Worm (Caenorhabditis elegans) whole organism, L4/young adult: ENCODE measurements around the gene hsd-2.

Source experiments
- W03F9.2 ChIP-seq: fragments of 150-350 bp; optimal IDR thresholded peaks from 2 replicates; lab custom pipeline; 2014; ENCODE audit warnings: missing biosample characterization, missing genetic modification characterization
- dao-5 ChIP-seq: sonication (generic microtip); optimal IDR thresholded peaks from 2 replicates; lab custom pipeline; 2016; ENCODE audit warnings: missing genotype, missing genetic modification characterization, moderate library complexity, missing compliant biosample characterization
- him-1 ChIP-seq: sonication (generic microtip); optimal IDR thresholded peaks from 2 replicates; lab custom pipeline; 2016; ENCODE audit warnings: missing genotype, missing genetic modification reagents, missing genetic modification characterization, missing compliant biosample characterization

Gene hsd-2

DNA sequence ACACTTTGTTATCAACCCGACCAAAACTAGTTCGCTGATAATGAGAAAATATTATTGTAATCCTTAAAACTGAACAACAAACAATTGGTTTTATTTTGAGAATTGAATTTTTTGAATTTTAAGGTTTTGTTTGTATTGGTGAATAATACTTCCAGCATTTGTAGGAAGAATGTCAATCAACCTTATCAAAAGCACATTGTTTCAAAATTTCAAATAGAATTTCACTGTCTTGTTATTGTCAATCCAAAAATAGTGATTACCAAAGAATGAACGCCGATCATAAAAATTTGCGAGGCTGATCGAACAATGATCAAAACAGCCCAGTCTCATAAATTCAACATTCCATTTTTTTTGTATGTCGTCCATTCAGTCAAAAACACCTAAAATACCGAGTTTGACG, 30.6 kb upstream of the hsd-2 start:
- TF ChIP-seq him-1 (tag; lab: Kevin White, UChicago) (no peak), dao-5 (tag; lab: Kevin White, UChicago) (no peak), W03F9.2 (no peak)

DNA sequence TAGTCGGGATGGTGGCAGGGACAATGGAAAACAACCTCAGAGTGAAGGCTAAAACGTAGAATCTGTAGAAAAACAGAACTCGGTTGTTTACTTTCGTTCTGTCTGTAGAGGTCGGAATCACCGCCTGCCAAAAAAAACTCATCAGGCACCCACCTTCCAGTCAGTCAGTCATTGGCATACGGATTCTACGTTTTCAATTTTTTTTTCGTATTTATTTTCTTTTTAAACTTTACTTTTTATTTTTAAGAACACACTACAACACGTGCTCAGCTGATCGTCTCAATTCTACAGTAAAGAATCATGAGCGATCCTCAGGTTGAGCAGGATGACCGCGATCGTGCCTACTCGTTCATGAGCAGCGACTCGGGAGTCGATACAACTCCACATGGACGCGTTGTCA, 28.5 kb upstream of the hsd-2 start, which contains the start of gene lfi-1:
Gene lfi-1 (plus strand): TSS at position 301 of the 400 bp plus-strand sequence.
- no peak for TF ChIP-seq him-1 (tag; lab: Kevin White, UChicago)
- no peak for TF ChIP-seq W03F9.2
- no peak for TF ChIP-seq dao-5 (tag; lab: Kevin White, UChicago)

DNA sequence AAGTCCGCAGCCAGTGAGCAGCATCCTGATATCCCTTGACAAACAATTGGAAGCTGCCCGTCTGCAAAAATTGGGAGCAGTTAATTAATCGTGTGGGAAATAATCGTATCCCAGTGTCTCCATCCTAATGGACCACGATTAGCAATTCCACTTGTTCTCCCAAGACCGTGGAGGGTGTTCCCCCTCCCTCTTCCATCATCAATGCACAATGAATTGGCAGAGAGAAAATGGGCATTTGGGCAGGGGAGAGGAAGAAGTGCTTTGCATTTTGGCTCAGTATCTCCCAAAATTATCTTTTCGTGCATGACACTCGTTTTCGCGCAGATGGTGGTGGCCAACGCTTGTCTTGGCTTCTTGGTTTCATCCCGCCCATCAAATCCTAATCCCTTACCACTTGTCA, 26.9 kb upstream of the hsd-2 start:
- TF ChIP-seq W03F9.2 (no peak), him-1 (tag; lab: Kevin White, UChicago) (no peak), dao-5 (tag; lab: Kevin White, UChicago) (no peak)

DNA sequence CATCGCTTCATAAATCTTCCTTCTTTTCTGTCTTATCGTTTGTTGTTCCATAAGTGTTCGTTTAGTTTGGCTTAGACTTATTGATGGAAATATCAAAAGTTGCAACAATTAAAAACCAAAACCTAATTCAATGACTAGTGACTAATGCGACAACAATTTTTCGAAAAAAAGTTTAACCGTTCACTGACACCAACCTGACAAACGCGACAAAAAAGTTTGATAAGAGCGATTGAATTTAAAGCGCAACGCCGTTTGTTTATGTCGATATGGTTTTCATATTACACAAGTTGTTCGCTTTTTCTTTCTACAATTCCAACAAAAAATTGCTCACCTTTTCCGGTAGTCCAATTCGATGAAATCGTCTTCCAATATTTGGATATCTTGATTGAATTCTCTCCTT, 26.0 kb upstream of the hsd-2 start:
- TF ChIP-seq dao-5 (tag; lab: Kevin White, UChicago) = no peak
- TF ChIP-seq him-1 (tag; lab: Kevin White, UChicago) = no peak
- TF ChIP-seq W03F9.2 = no peak

DNA sequence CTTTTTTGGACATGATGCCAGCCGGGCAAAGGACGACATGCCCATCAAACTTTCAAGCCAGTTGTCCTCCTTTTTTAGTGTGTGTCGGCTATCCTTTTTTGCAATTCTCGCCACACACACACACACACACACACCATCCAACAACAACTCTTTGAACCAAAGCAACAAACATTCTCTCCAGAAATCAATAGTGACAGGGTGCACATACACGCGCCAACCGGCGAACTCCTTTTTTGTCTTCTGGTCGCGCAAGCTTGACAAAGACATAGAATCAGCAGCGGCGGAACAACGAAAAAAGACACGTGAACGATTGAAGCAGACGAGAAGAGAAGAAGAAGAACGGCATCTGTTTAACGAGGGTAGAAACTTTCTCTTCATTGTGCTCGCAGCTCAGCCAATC, 24.0 kb upstream of the hsd-2 start:
- TF ChIP-seq him-1 (tag; lab: Kevin White, UChicago) (no peak), dao-5 (tag; lab: Kevin White, UChicago) (no peak), W03F9.2 (no peak)

DNA sequence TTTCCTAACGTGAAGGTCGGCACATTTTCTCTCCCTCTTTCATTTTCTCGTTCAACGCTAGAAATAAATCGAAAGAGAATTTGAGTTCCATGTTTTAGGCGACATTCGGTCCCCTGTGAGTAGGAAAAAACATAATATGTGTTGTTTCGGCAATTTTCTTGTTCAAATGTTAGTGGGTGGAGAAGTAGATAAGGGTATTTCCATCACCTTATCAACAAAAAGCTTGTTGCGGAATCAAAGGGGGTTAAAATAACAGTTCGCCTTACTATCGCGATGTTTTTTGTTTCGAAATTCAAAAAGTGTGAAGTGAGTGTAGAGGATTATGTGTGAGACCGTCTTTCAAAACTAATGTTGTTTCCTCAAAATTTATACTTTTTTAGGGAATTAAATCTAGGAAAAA, 23.5 kb upstream of the hsd-2 start:
- no peak for TF ChIP-seq him-1 (tag; lab: Kevin White, UChicago)
- no peak for TF ChIP-seq W03F9.2
- TF ChIP-seq dao-5 (tag; lab: Kevin White, UChicago) = no peak

DNA sequence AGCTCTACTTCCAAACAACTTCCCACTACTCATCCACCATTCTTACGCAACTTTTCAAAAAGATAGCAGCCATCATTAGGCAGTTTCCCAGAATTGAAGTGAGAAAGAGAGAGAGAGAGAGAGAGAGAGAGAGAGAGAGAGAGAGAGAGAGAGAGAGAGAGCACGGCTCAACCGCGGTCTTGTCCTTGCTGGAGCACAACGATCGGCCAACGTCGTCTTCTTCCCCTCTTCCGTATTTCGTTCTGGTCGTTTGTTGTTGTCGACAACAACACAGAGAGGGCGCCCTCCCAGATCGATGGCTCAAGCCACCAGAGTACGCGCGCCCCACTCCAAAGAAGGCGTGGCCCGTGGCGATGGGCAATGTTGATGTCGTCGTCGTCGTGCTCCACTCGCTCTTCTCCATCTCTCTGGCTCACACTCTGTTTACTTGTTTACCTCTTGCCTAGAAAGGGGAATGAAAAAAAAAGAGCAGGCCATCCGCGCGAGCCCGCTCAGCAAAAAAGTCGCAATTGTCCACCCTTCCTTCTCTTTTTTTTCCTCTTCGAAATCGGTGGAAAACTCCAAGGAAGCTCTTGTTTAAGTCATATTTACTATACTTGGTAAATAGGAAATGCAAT, 22.9 kb upstream of the hsd-2 start:
- TF ChIP-seq him-1 (tag; lab: Kevin White, UChicago) (peak; percentile 74), W03F9.2 (no peak), dao-5 (tag; lab: Kevin White, UChicago) (no peak)

DNA sequence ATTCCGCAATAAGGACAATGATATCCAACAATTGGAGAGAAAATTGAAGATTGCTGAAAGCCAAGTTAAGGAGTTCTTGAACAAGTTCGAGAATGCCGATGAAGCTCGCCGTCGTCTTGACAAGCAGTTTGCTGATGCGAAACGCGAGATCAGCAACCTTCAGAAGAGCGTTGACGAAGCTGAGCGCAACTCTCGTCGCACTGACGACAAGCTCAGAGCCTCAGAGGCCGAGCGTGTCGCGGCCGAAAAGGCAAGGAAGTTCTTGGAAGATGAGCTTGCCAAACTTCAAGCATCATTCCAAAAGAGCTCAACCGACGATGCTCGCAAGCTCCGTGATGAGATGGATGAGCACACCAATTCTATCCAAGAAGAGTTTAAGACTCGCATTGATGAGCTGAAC, 18.7 kb upstream of the hsd-2 start:
- no peak for TF ChIP-seq dao-5 (tag; lab: Kevin White, UChicago)
- TF ChIP-seq W03F9.2 = no peak
- no peak for TF ChIP-seq him-1 (tag; lab: Kevin White, UChicago)

DNA sequence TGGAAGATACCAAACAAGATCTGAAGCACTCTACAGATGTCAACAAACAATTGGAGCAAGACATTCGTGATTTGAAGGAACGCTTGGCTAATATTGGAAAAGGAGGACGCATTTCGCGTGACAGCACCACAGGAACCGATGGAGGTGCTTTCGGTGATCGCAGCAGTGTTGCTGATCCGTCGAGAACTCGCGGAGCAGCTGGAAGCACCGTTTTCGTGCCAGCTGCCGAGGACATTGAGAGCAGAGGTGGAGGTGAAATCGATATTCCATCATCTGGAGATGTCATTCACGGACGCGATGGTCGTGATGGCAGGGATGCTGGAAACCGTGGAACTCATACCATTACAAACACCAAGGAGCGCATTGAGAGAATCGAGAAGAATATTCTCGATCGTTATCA, 17.4 kb upstream of the hsd-2 start:
- no peak for TF ChIP-seq dao-5 (tag; lab: Kevin White, UChicago)

DNA sequence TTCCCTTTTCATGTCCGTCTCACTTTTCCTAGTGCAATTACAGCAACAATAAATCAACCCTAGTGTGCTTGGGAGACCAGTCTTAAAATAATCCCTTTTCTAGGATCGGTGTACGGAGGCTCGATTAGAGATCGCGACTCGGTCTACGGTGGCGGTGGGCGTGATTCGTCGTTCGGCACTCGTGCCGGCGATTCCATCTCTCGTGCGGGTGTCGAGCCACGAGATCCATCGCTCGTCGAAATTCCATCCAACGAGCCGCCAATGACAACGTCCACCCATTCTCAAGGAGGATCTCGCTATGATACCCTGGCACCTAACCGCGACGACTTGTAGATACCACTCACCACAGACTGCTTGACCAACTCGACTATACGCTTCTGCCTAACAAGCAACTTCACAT, 12.5 kb upstream of the hsd-2 start:
- no peak for TF ChIP-seq W03F9.2
- no peak for TF ChIP-seq him-1 (tag; lab: Kevin White, UChicago)
- TF ChIP-seq dao-5 (tag; lab: Kevin White, UChicago) = no peak

DNA sequence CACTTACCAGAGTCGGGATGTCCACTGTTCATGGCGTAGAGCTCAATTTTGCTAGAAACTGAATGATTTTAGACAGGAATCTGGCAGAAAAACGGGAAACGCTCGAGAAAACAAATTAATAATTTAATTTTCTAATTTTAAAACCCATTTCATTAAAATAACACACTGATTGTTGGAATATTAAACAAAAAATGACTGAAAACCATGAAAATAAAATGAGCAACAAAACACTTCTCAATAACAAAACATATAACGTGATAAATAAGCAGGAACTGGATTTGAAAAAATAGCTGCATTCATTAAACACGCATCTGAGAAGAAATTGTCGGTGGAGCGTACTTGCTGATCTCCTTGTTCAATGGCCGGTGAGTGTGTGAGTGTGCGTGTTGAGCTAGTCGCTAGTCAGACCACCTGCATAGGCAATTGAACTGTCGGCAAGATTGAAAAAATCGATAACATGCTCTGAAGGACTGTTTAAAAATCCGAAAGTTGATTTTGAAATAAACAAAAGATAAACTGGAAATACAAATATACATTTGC, 7.4 kb upstream of the hsd-2 start, which contains the start of gene ZC8.6:
Gene ZC8.6 (minus strand): TSS at position 51 of the 540 bp plus-strand sequence.
- TF ChIP-seq W03F9.2 = no peak
- no peak for TF ChIP-seq him-1 (tag; lab: Kevin White, UChicago)
- no peak for TF ChIP-seq dao-5 (tag; lab: Kevin White, UChicago)

DNA sequence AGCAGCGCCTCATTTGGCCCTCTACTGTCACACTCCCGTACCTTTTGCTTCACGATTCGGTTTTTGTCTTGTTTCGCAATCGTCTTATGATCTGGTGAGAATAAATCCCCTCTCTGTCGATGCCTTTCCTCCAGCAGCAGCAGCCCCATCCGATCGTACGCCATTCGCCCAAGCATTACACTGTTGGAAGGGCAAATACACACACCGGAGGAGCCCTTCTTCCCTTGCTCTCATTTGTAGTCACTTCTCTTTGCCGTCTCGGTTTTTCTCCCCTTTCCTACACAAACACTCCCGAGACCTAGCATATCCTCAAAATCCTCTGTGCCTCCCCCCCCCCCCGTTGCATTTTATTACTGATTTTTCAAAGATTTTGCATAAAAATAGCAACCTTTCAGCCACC, 6.2 kb upstream of the hsd-2 start, which contains the start of gene set-30:
Gene set-30 (plus strand): TSS at position 396 of the 400 bp plus-strand sequence.
- TF ChIP-seq dao-5 (tag; lab: Kevin White, UChicago) (no peak), W03F9.2 (no peak), him-1 (tag; lab: Kevin White, UChicago) (no peak)

DNA sequence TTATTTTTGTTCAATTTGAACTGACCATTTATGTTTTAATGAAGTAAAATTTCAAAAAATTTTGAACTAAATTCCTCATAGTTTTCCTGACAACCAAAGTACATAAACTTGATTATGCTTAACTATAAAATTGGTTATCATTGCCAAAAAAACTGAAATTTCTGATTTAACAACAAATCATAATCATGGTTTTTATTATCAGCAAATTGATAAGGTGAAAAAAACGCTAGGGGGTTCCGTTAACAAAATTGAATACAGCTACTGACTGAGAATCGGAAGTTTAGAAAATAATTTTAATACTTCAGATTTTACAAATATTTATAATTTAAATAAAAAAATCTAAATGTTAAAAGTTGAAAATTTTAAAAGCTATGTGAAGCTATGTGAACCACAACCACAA, 1.9 kb downstream of the hsd-2 start:
- no peak for TF ChIP-seq W03F9.2
- TF ChIP-seq him-1 (tag; lab: Kevin White, UChicago) = no peak

DNA sequence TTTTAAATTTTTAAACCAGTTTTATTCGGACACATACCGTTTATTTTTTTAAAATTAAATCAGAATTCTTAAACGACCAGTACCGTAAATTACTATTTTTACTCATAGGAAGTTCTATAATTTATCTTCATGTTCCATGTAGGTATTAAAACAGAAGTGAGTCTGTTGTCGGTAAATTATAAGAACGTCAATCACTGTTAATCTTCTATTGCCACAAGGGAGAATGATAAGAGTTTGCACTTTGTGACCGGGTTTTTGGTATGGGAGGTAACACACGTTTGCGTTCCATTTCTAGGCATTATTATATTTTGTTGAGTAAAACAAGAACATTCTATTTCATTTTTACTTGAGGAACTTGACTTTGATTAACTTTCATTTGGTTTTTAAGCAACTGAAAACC, 4.0 kb downstream of the hsd-2 start, which contains the start of gene hsd-3:
Gene hsd-3 (plus strand): TSS at position 301 of the 400 bp plus-strand sequence.
- TF ChIP-seq him-1 (tag; lab: Kevin White, UChicago) = no peak
- TF ChIP-seq dao-5 (tag; lab: Kevin White, UChicago) = no peak
- no peak for TF ChIP-seq W03F9.2

DNA sequence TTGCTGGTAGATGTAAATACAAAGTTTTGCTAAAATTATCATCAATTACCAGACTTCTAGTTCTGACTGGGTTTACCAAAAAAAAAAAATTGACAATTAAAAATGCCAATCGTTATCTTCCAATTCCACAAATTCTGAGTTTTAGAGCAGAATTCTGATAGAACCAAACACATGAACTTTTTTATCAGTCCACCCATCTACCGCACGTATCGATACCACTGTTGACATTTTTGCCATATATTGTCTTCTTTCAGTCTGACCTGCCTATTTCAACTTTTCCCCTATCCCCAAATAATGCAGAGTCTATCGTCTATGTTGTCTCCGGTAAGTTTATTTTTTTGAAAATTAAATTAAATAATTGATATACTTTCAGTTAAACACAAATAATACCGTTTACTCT, 8.8 kb downstream of the hsd-2 start, which contains the start of gene ZC449.7:
Gene ZC449.7 (plus strand): TSS at position 249 of the 400 bp plus-strand sequence.
- TF ChIP-seq him-1 (tag; lab: Kevin White, UChicago) (no peak), dao-5 (tag; lab: Kevin White, UChicago) (no peak), W03F9.2 (no peak)
